Fruit fly (Drosophila melanogaster): ENCODE results near the gene CG43999.
A peak's percentile ranks its signal among the peaks of the same experiment; 100 is the strongest.

- TF ChIP-seq eg (GFP tag; IDR thresholded peaks at IDR 0.05) (no peak), CG7368 (GFP tag; optimal IDR thresholded peaks at IDR 0.05) (no peak), Eip78C (GFP tag) (peak; percentile 37), Hr38 (GFP tag; optimal IDR thresholded peaks at IDR 0.05) (no peak), Eip93F (GFP tag; optimal IDR thresholded peaks at IDR 0.05) (no peak), dac (GFP tag; optimal IDR thresholded peaks at IDR 0.05) (no peak)
Measured at dm6 chr3R:23911073-23911690, 17.6 kb downstream of the CG43999 start.
